Worm (Caenorhabditis elegans) whole organism, L4 larva: Measurements from ENCODE around the gene got-1.2.

Experiments used
- F26F4.8 ChIP-seq: fragments of 200-800 bp; sonication (Bioruptor generic); conservative IDR thresholded peaks from 2 replicates; pipeline ENCODE4 v1.3.6; 2022; ENCODE audit warnings: missing genetic modification characterization, missing compliant biosample characterization
- ama-1 ChIP-seq: fragments of 150-350 bp; optimal IDR thresholded peaks from 2 replicates; lab custom pipeline; 2014; ENCODE audit warnings: inconsistent platforms, mixed read lengths
- nhr-25 ChIP-seq: sonication (generic microtip); optimal IDR thresholded peaks from 2 replicates; lab custom pipeline; 2017; ENCODE audit warnings: missing genetic modification characterization, mild to moderate bottlenecking, missing compliant biosample characterization, antibody characterized with exemption, moderate library complexity, borderline replicate concordance; ENCODE audit not compliant: insufficient read depth
- saeg-2 ChIP-seq: fragments of 200-800 bp; sonication (Bioruptor generic); IDR thresholded peaks from 2 replicates; pipeline ENCODE4 v1.3.6; 2022; ENCODE audit warnings: missing genetic modification reagents, missing genetic modification characterization, missing compliant biosample characterization
- unc-39 ChIP-seq: sonication (generic microtip); optimal IDR thresholded peaks from 2 replicates; lab custom pipeline; 2017; ENCODE audit warnings: missing biosample characterization, missing genetic modification characterization

- TF ChIP-seq ama-1 (lab: Kevin White, UChicago), result no peak
- no peak for TF ChIP-seq unc-39 (tag; lab: Kevin White, UChicago)
- no peak for TF ChIP-seq F26F4.8
- no peak for TF ChIP-seq saeg-2 (GFP tag; lab: Robert Waterston, UW)
- no peak for TF ChIP-seq nhr-25 (tag; lab: Kevin White, UChicago)
Observed at ce11 chrX:16754474-16754873, 38.5 kb downstream of the got-1.2 start, which contains the start of gene C10E2.5.
